Worm (Caenorhabditis elegans): Measurements from ENCODE around the gene srz-100.

Gene srz-100

ce11 chrV:16731600-16731999 is at the start of gene srz-100:
Gene srz-100, plus strand, starts transcription at chrV:16731900.
- TF ChIP-seq dve-1 (tag; optimal IDR thresholded peaks at IDR 0.05) (no peak), che-1 (tag; optimal IDR thresholded peaks at IDR 0.05) (no peak), unc-55 (GFP tag; optimal IDR thresholded peaks at IDR 0.05) (no peak), pros-1 (tag; optimal IDR thresholded peaks at IDR 0.05) (no peak), lim-6 (tag; optimal IDR thresholded peaks at IDR 0.05) (no peak), mec-3 (tag; optimal IDR thresholded peaks at IDR 0.05; ENCODE audit: borderline replicate concordance) (no peak), ceh-18 (tag; optimal IDR thresholded peaks at IDR 0.05) (no peak), odd-2 (tag; optimal IDR thresholded peaks at IDR 0.05) (no peak)

ce11 chrV:16682886-16683285 is 48.8 kb upstream of the srz-100 start, which contains the start of gene srw-36:
Gene srw-36, plus strand, starts transcription at chrV:16683186.
- TF ChIP-seq ets-4 (tag; optimal IDR thresholded peaks at IDR 0.05) (no peak), ceh-14 (tag; optimal IDR thresholded peaks at IDR 0.05) (no peak), Y22D7AL.16 (tag; optimal IDR thresholded peaks at IDR 0.05) (no peak), ceh-18 (tag; optimal IDR thresholded peaks at IDR 0.05) (no peak), pha-4 (tag; optimal IDR thresholded peaks at IDR 0.05) (no peak), madf-2 (tag; optimal IDR thresholded peaks at IDR 0.05) (no peak), C38D4.7 (GFP tag; optimal IDR thresholded peaks at IDR 0.05) (no peak)

ce11 chrV:16683359-16683758 is 48.3 kb upstream of the srz-100 start:
- TF ChIP-seq npax-4 (tag; optimal IDR thresholded peaks at IDR 0.05): no peak
- no peak for TF ChIP-seq nhr-11 (tag; optimal IDR thresholded peaks at IDR 0.05)
- TF ChIP-seq C08G9.2 (tag; optimal IDR thresholded peaks at IDR 0.05): no peak
- no peak for TF ChIP-seq K02D7.2 (tag; optimal IDR thresholded peaks at IDR 0.05)

- TF ChIP-seq sox-4 (tag; optimal IDR thresholded peaks at IDR 0.05): no peak
Measured at ce11 chrV:16685725-16686124, 46.0 kb upstream of the srz-100 start, which contains the start of gene srw-43. Gene srw-43, plus strand, starts transcription at chrV:16686025.

ce11 chrV:16687227-16687626 is 44.5 kb upstream of the srz-100 start, which contains the start of gene srz-102:
Gene srz-102, plus strand, starts transcription at chrV:16687527.
- TF ChIP-seq ceh-19 (GFP tag; optimal IDR thresholded peaks at IDR 0.05): no peak
- no peak for TF ChIP-seq fax-1 (tag; optimal IDR thresholded peaks at IDR 0.05)
- TF ChIP-seq ama-1 (optimal IDR thresholded peaks at IDR 0.05): no peak
- no peak for TF ChIP-seq pat-9 (tag; optimal IDR thresholded peaks at IDR 0.05)
- TF ChIP-seq dmd-4 (tag; optimal IDR thresholded peaks at IDR 0.05; ENCODE audit: borderline replicate concordance): no peak
- no peak for TF ChIP-seq eyg-1 (tag; optimal IDR thresholded peaks at IDR 0.05)
- TF ChIP-seq sox-4 (tag; optimal IDR thresholded peaks at IDR 0.05): no peak
- no peak for TF ChIP-seq pag-3 (tag; optimal IDR thresholded peaks at IDR 0.05; ENCODE audit: borderline replicate concordance)
- no peak for TF ChIP-seq fkh-10 (GFP tag; optimal IDR thresholded peaks at IDR 0.05)
- TF ChIP-seq ceh-14 (tag; optimal IDR thresholded peaks at IDR 0.05): no peak
- no peak for TF ChIP-seq hlh-15 (tag; optimal IDR thresholded peaks at IDR 0.05)
- no peak for TF ChIP-seq elt-4 (tag; optimal IDR thresholded peaks at IDR 0.05)
- TF ChIP-seq hlh-30 (tag; optimal IDR thresholded peaks at IDR 0.05; ENCODE audit: insufficient read depth): no peak

- no peak for TF ChIP-seq Y22D7AL.16 (tag; optimal IDR thresholded peaks at IDR 0.05)
- TF ChIP-seq ceh-31 (tag; optimal IDR thresholded peaks at IDR 0.05): no peak
- no peak for TF ChIP-seq C38D4.7 (GFP tag; optimal IDR thresholded peaks at IDR 0.05)
- TF ChIP-seq hlh-15 (tag; optimal IDR thresholded peaks at IDR 0.05): no peak
- no peak for TF ChIP-seq zip-5 (tag; optimal IDR thresholded peaks at IDR 0.05)
- TF ChIP-seq ceh-48 (tag; optimal IDR thresholded peaks at IDR 0.05): no peak
- no peak for TF ChIP-seq unc-55 (GFP tag; optimal IDR thresholded peaks at IDR 0.05)
- no peak for TF ChIP-seq elt-2 (tag; optimal IDR thresholded peaks at IDR 0.05)
- TF ChIP-seq ceh-24 (tag; optimal IDR thresholded peaks at IDR 0.05): no peak
- TF ChIP-seq fkh-6 (tag; optimal IDR thresholded peaks at IDR 0.05): no peak
- no peak for TF ChIP-seq dmd-4 (tag; optimal IDR thresholded peaks at IDR 0.05; ENCODE audit: borderline replicate concordance)
- no peak for TF ChIP-seq hlh-30 (tag; optimal IDR thresholded peaks at IDR 0.05; ENCODE audit: insufficient read depth)
- TF ChIP-seq hlh-6 (tag; optimal IDR thresholded peaks at IDR 0.05): no peak
- no peak for TF ChIP-seq lin-11 (tag; optimal IDR thresholded peaks at IDR 0.05)
- no peak for TF ChIP-seq elt-4 (tag; optimal IDR thresholded peaks at IDR 0.05)
Measured at ce11 chrV:16692988-16693387, 38.7 kb upstream of the srz-100 start.
